Worm (Caenorhabditis elegans) whole organism, L3 larva: Measurements from ENCODE around the gene fig-1.

Experiments
- ZK546.5 ChIP-seq: sonication (generic microtip); optimal IDR thresholded peaks from 2 replicates; lab custom pipeline; 2017; ENCODE audit warnings: missing biosample characterization, missing genetic modification characterization
- nfya-1 ChIP-seq: sonication (generic microtip); optimal IDR thresholded peaks from 2 replicates; lab custom pipeline; 2017; ENCODE audit warnings: missing genetic modification characterization, mild to moderate bottlenecking, missing compliant biosample characterization, antibody characterized with exemption, moderate library complexity; ENCODE audit not compliant: insufficient read depth
- nhr-11 ChIP-seq: fragments of 150-350 bp; optimal IDR thresholded peaks from 2 replicates; lab custom pipeline; 2014; ENCODE audit warnings: missing biosample characterization, missing genetic modification characterization
- snpc-4 ChIP-seq: fragments of 150-350 bp; optimal IDR thresholded peaks from 2 replicates; lab custom pipeline; 2014; ENCODE audit warnings: missing biosample characterization, missing genetic modification characterization
- tbx-2 ChIP-seq: sonication (generic microtip); optimal IDR thresholded peaks from 2 replicates; lab custom pipeline; 2016; ENCODE audit warnings: mild to moderate bottlenecking, missing genetic modification characterization, missing compliant biosample characterization
- unc-62 ChIP-seq: fragments of 150-350 bp; sonication (generic microtip); optimal IDR thresholded peaks from 4 replicates; lab custom pipeline; 2014; ENCODE audit warnings: missing biosample characterization, missing genetic modification reagents, missing genetic modification characterization

ce11 chrV:10975091-10975490 lies 5.9 kb downstream of the fig-1 start:
- TF ChIP-seq nfya-1 (tag; lab: Kevin White, UChicago) (no peak), snpc-4 (tag; lab: Kevin White, UChicago) (no peak), tbx-2 (no peak), nhr-11 (no peak), unc-62 (no peak), ZK546.5 (tag; lab: Kevin White, UChicago) (no peak)
